Worm (Caenorhabditis elegans) whole organism, L2 larva: ENCODE measurements around the gene C16D9.9.

ENCODE experiments used
- R02D3.7 ChIP-seq: fragments of 150-350 bp; optimal IDR thresholded peaks from 2 replicates; lab custom pipeline; 2014; ENCODE audit warnings: missing biosample characterization, missing genetic modification characterization
- ZK546.5 ChIP-seq: sonication (generic microtip); optimal IDR thresholded peaks from 2 replicates; lab custom pipeline; 2017; ENCODE audit warnings: missing biosample characterization, missing genetic modification characterization
- alr-1 ChIP-seq: fragments of 150-350 bp; optimal IDR thresholded peaks from 2 replicates; lab custom pipeline; 2014; ENCODE audit warnings: missing biosample characterization, missing genetic modification characterization
- ceh-16 ChIP-seq: fragments of 150-350 bp; optimal IDR thresholded peaks from 2 replicates; lab custom pipeline; 2014; ENCODE audit warnings: missing biosample characterization, missing genetic modification characterization
- ceh-82 ChIP-seq: fragments of 150-350 bp; optimal IDR thresholded peaks from 2 replicates; lab custom pipeline; 2014; ENCODE audit warnings: missing biosample characterization, missing genetic modification characterization
- elt-1 ChIP-seq: fragments of 150-350 bp; optimal IDR thresholded peaks from 2 replicates; lab custom pipeline; 2014; ENCODE audit warnings: missing biosample characterization, missing genetic modification characterization
- lin-13 ChIP-seq: fragments of 150-350 bp; optimal IDR thresholded peaks from 2 replicates; lab custom pipeline; 2014; ENCODE audit warnings: missing biosample characterization, missing genetic modification reagents, missing genetic modification characterization
- mdl-1 ChIP-seq, 2 experiments: fragments of 150-350 bp in 1 of 2; sonication (generic microtip) in 1 of 2; optimal IDR thresholded peaks; 2 replicates each; lab custom pipeline; 2017; ENCODE audit warnings: missing biosample characterization in 2 of 2, missing genetic modification characterization in 2 of 2
- unc-62 ChIP-seq: fragments of 150-350 bp; optimal IDR thresholded peaks from 2 replicates; lab custom pipeline; 2014; ENCODE audit warnings: missing biosample characterization, missing genetic modification reagents, missing genetic modification characterization
- zag-1 ChIP-seq: fragments of 150-350 bp; optimal IDR thresholded peaks from 2 replicates; lab custom pipeline; 2014; ENCODE audit warnings: missing biosample characterization, missing genetic modification characterization
- ztf-4 ChIP-seq: fragments of 150-350 bp; optimal IDR thresholded peaks from 2 replicates; lab custom pipeline; 2014; ENCODE audit warnings: missing biosample characterization, missing genetic modification characterization

DNA sequence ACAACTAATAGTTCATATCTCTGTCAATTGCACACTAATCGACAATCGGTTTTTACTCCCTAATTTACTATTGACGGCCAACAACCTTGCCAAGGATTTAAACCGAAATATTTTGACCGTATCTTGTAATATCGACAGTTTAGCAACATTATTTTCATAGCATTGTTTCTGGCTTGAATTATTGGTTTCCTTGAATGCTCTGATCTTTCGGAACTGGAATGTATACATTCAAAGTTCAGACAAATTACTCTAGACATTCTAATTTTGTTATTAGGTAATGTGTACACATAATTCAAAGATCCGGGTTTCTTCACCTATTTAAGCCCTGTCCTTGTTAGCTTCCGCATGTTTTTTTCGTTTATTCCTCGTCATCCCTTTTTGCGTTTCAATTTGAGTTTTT lies at the start of gene C16D9.9:
- TF ChIP-seq ceh-82 (tag; lab: Kevin White, UChicago) (no peak), ZK546.5 (tag; lab: Kevin White, UChicago) (no peak), lin-13 (no peak), zag-1 (tag; lab: Kevin White, UChicago) (no peak), elt-1 (tag; lab: Kevin White, UChicago) (no peak), ztf-4 (tag; lab: Kevin White, UChicago) (no peak), unc-62 (no peak), alr-1 (no peak), mdl-1 (tag; optimal IDR thresholded peaks at IDR 0.05; lab: Kevin White, UChicago) (no peak), ceh-16 (tag; lab: Kevin White, UChicago) (no peak), R02D3.7 (no peak)
